Worm (Caenorhabditis elegans): Measurements from ENCODE around the gene T19D12.9.

ce11 chrII:6616770-6617169 lies 37.4 kb downstream of the T19D12.9 start, which contains the start of gene klf-3:
- no peak for TF ChIP-seq him-1 (tag; optimal IDR thresholded peaks at IDR 0.05)
- TF ChIP-seq dao-5 (tag; optimal IDR thresholded peaks at IDR 0.05), result no peak
- TF ChIP-seq W03F9.2 (tag; optimal IDR thresholded peaks at IDR 0.05), result no peak
